Worm (Caenorhabditis elegans): ENCODE data around the gene M106.2.

The M106.2 gene

DNA sequence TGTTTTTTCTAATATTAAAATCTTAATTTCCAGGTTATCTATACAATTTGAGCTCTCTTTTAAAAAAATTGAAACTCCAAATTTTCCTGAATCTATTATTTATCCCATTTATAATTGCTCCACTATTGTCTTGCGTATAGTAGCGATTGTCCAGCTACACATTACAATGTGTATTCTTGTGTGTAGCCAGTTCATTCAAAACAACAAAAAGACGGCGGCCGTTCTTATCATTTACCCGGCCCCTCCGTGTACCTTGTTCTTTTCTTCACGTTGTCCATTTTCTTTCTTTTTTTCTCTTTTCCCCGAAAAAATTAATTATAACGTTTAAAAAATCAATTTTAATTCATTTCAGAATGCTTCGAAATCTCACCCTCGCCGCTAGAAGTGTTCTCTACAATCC is 29.1 kb downstream of the M106.2 start, which contains the start of gene ech-4:
TSS of gene ech-4 (plus strand) at position 353 of the 400 bp plus-strand sequence.
- TF ChIP-seq ces-1 (GFP tag; optimal IDR thresholded peaks at IDR 0.05) (no peak), vab-7 (GFP tag; IDR thresholded peaks at IDR 0.05) (no peak), rbr-2 (tag; optimal IDR thresholded peaks at IDR 0.05) (no peak), ceh-20 (GFP tag; IDR thresholded peaks at IDR 0.05) (no peak), unc-39 (tag; optimal IDR thresholded peaks at IDR 0.05) (no peak), nhr-42 (GFP tag; IDR thresholded peaks at IDR 0.05) (no peak), ceh-44 (GFP tag; IDR thresholded peaks at IDR 0.05) (no peak), lin-29 (GFP tag; IDR thresholded peaks at IDR 0.05) (no peak), nhr-25 (tag; optimal IDR thresholded peaks at IDR 0.05; ENCODE audit: borderline replicate concordance, insufficient read depth) (no peak), lin-38 (GFP tag; IDR thresholded peaks at IDR 0.05) (peak; percentile 17; the same call in 1 of the 2 replicates), unc-130 (GFP tag; optimal IDR thresholded peaks at IDR 0.05) (no peak), hmg-1.1 (GFP tag; IDR thresholded peaks at IDR 0.05) (no peak), T20F7.1 (GFP tag; optimal IDR thresholded peaks at IDR 0.05) (no peak), mes-2 (tag; optimal IDR thresholded peaks at IDR 0.05; ENCODE audit: poor library complexity, severe bottlenecking) (no peak), Y105C5A.15 (GFP tag; IDR thresholded peaks at IDR 0.05) (no peak), fkh-10 (GFP tag; optimal IDR thresholded peaks at IDR 0.05) (no peak), nhr-28 (tag; optimal IDR thresholded peaks at IDR 0.05) (peak; percentile 56), php-3 (GFP tag; IDR thresholded peaks at IDR 0.05) (no peak), F49E8.2 (tag; optimal IDR thresholded peaks at IDR 0.05; ENCODE audit: borderline replicate concordance) (no peak), arid-1 (GFP tag; conservative IDR thresholded peaks at IDR 0.05) (no peak), pqm-1 (tag; optimal IDR thresholded peaks at IDR 0.05) (peak; percentile 9), daf-16 (GFP tag; optimal IDR thresholded peaks at IDR 0.05) (no peak), daf-16 (tag; optimal IDR thresholded peaks at IDR 0.05) (peak; percentile 63), zfp-2 (tag; optimal IDR thresholded peaks at IDR 0.05) (no peak), dmd-8 (GFP tag; IDR thresholded peaks at IDR 0.05) (no peak)

DNA sequence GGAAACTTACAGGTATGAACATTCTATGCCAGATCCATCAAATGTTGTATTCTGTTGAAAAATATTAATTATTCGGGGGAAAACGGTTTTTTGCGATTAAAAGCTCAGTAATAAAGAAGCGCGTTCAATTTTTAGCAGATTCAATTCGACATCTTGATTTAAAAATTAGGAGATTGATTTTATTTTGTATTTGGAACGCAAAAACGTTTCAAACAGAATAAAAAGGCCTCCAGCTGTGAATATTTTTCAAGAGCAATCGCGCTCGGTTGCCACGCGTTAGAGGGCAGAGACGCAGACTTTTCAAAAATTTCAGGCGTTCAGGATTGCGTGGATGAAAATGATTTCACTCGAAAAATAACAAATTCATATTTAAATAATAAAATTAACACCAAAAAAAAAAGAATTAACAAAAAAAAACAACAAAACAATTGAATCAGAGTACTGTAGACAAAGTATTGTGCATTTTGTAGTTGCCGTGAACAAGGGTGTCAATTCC is 29.8 kb downstream of the M106.2 start, which contains the start of gene R06F6.8:
TSS of gene R06F6.8 (minus strand) at position 51 of the 496 bp plus-strand sequence.
- TF ChIP-seq lsy-2 (tag; optimal IDR thresholded peaks at IDR 0.05): peak in 1 of 2 experiments; percentile 29
- no peak for TF ChIP-seq F44E2.7 (GFP tag; IDR thresholded peaks at IDR 0.05)
- peak; percentile 5 for TF ChIP-seq lin-13 (GFP tag; optimal IDR thresholded peaks at IDR 0.05)
- no peak for TF ChIP-seq ama-1 (optimal IDR thresholded peaks at IDR 0.05)
- peak; percentile 20 for TF ChIP-seq dpl-1 (GFP tag; optimal IDR thresholded peaks at IDR 0.05)
- no peak for TF ChIP-seq pha-4 (GFP tag; IDR thresholded peaks at IDR 0.05)
- peak; percentile 11 for TF ChIP-seq pha-4 (tag; optimal IDR thresholded peaks at IDR 0.05)
- TF ChIP-seq nhr-28 (tag; optimal IDR thresholded peaks at IDR 0.05): peak; percentile 9
- no peak for TF ChIP-seq daf-19 (GFP tag; conservative IDR thresholded peaks at IDR 0.05)
- TF ChIP-seq lin-38 (GFP tag; IDR thresholded peaks at IDR 0.05): peak; percentile 82
- no peak for TF ChIP-seq ceh-32 (tag; optimal IDR thresholded peaks at IDR 0.05; ENCODE audit: poor library complexity)
- TF ChIP-seq mes-2 (tag; optimal IDR thresholded peaks at IDR 0.05; ENCODE audit: poor library complexity, severe bottlenecking): peak; percentile 61
- no peak for TF ChIP-seq F49E8.2 (tag; optimal IDR thresholded peaks at IDR 0.05; ENCODE audit: borderline replicate concordance)

DNA sequence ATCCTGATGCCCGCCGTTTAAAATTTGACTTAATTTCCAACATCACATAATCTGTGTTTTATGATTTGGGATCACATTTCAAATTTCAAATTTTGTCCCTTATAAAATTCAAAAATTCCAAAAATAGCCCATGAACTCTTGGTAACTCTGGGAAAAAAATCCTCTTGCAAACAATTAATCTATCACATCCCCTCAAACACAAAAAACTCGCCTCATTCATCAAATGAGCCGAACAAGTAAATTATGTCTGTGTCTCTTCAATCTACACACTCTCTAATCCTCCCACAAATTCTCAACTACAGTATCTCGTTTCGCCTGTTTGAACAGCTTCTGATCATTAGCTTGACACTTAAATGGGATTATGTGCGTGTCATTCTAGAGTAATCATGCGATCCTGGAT is 39.1 kb downstream of the M106.2 start, which contains the start of gene msrp-7:
TSS of gene msrp-7 (plus strand) at position 301 of the 400 bp plus-strand sequence.
- no peak for TF ChIP-seq daf-16 (GFP tag; optimal IDR thresholded peaks at IDR 0.05)
- TF ChIP-seq daf-16 (tag; optimal IDR thresholded peaks at IDR 0.05): no peak
- no peak for TF ChIP-seq T20F7.1 (GFP tag; optimal IDR thresholded peaks at IDR 0.05)
- no peak for TF ChIP-seq mdl-1 (tag; optimal IDR thresholded peaks at IDR 0.05)
- TF ChIP-seq F49E8.2 (tag; optimal IDR thresholded peaks at IDR 0.05; ENCODE audit: borderline replicate concordance): no peak
- TF ChIP-seq egl-43 (GFP tag; IDR thresholded peaks at IDR 0.05): no peak
- TF ChIP-seq mep-1 (tag; optimal IDR thresholded peaks at IDR 0.05): no peak
- no peak for TF ChIP-seq mxl-2 (GFP tag; conservative IDR thresholded peaks at IDR 0.05)
- no peak for TF ChIP-seq set-16 (GFP tag; IDR thresholded peaks at IDR 0.05)
- TF ChIP-seq nhr-237 (tag; optimal IDR thresholded peaks at IDR 0.05): no peak
- no peak for TF ChIP-seq fos-1 (tag; optimal IDR thresholded peaks at IDR 0.05)
- no peak for TF ChIP-seq lin-39 (tag; optimal IDR thresholded peaks at IDR 0.05)
- TF ChIP-seq zip-11 (GFP tag; IDR thresholded peaks at IDR 0.05): no peak
- TF ChIP-seq unc-62 (GFP tag; optimal IDR thresholded peaks at IDR 0.05 in 1 of 2): no peak
- TF ChIP-seq unc-62 (tag; optimal IDR thresholded peaks at IDR 0.05): no peak
- no peak for TF ChIP-seq nhr-77 (tag; optimal IDR thresholded peaks at IDR 0.05)
